Worm (Caenorhabditis elegans): Measurements from ENCODE around the gene mrp-5.

DNA sequence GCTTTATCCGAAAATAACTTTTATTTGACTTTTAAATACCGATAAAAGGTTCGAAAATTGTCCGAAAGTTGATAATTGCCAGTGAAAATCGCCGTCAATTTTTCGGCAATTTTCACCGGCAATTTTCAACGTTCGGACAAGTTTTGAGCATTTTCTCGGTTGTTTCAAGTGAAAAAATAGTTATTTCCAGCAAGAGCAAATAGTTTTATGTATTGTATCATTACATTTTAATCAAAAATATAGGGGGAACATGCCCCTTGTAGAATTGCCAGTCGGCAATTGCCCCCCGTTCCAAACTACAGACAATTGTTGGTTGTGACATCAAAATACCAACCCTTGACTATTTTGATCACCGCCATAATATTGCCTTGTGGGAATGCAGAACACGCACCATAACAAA is 16.3 kb upstream of the mrp-5 start, which contains the start of gene rgs-10:
- no peak for TF ChIP-seq med-1 (GFP tag; optimal IDR thresholded peaks at IDR 0.05; ENCODE audit: insufficient read depth)
- TF ChIP-seq klf-2 (GFP tag; conservative IDR thresholded peaks at IDR 0.05): no peak
- no peak for TF ChIP-seq cog-1 (tag; optimal IDR thresholded peaks at IDR 0.05)
- no peak for TF ChIP-seq tab-1 (GFP tag; IDR thresholded peaks at IDR 0.05)
- no peak for TF ChIP-seq ztf-29 (GFP tag; IDR thresholded peaks at IDR 0.05)
